Worm (Caenorhabditis elegans) whole organism, dauer: ENCODE results near the gene C55A6.6.

Experiments used
- unc-62 ChIP-seq: sonication (generic microtip); optimal IDR thresholded peaks from 2 replicates; lab custom pipeline; 2017; ENCODE audit warnings: missing biosample characterization, missing genetic modification reagents, missing genetic modification characterization

Gene C55A6.6

ce11 chrV:11472209-11472608 lies 42.3 kb downstream of the C55A6.6 start, which contains the start of the genes nas-20 and nas-21:
TSS of gene nas-20 (minus strand) at chrV:11472309.
TSS of gene nas-21 (plus strand) at chrV:11472564.
- TF ChIP-seq unc-62 (GFP tag; lab: Kevin White, UChicago), result no peak

- TF ChIP-seq unc-62 (GFP tag; lab: Kevin White, UChicago), result no peak
These were observed 44.3 kb downstream of the C55A6.6 start, which contains the start of gene aat-6 for ce11 chrV:11470210-11470713. TSS of gene aat-6 (minus strand) at chrV:11470663.
